Worm (Caenorhabditis elegans) whole organism, late embryonic: ENCODE measurements around the gene tag-266.

Experiments used
- F13H6.1 ChIP-seq: sonication (generic microtip); optimal IDR thresholded peaks from 2 replicates; lab custom pipeline; 2016; ENCODE audit warnings: missing genetic modification characterization, missing compliant biosample characterization
- K02D7.2 ChIP-seq: sonication (generic microtip); optimal IDR thresholded peaks from 2 replicates; lab custom pipeline; 2017; ENCODE audit warnings: mild to moderate bottlenecking, missing genetic modification characterization, missing compliant biosample characterization
- K09A11.1 ChIP-seq: sonication (generic microtip); optimal IDR thresholded peaks from 2 replicates; lab custom pipeline; 2017; ENCODE audit warnings: antibody characterized with exemption, mild to moderate bottlenecking, missing genetic modification characterization, missing compliant biosample characterization; ENCODE audit not compliant: insufficient read depth
- ama-1 ChIP-seq: fragments of 150-350 bp; optimal IDR thresholded peaks from 2 replicates; lab custom pipeline; 2014
- ceh-14 ChIP-seq: sonication (generic microtip); optimal IDR thresholded peaks from 2 replicates; lab custom pipeline; 2016; ENCODE audit warnings: missing genotype, missing genetic modification characterization, missing compliant biosample characterization
- ceh-18 ChIP-seq: sonication (generic microtip); optimal IDR thresholded peaks from 2 replicates; lab custom pipeline; 2016; ENCODE audit warnings: missing genetic modification characterization, missing compliant biosample characterization
- ceh-19 ChIP-seq: fragments of 200-800 bp; sonication (Bioruptor generic); optimal IDR thresholded peaks from 2 replicates; lab custom pipeline; 2018; ENCODE audit warnings: mild to moderate bottlenecking, missing genetic modification characterization, missing compliant biosample characterization
- ceh-2 ChIP-seq: sonication (generic microtip); optimal IDR thresholded peaks from 2 replicates; lab custom pipeline; 2016; ENCODE audit warnings: missing genotype, missing genetic modification characterization, missing compliant biosample characterization
- ceh-30 ChIP-seq: fragments of 150-350 bp; optimal IDR thresholded peaks from 2 replicates; lab custom pipeline; 2014; ENCODE audit warnings: missing biosample characterization, missing genetic modification characterization
- ceh-31 ChIP-seq: sonication (generic microtip); optimal IDR thresholded peaks from 2 replicates; lab custom pipeline; 2016; ENCODE audit warnings: missing genetic modification characterization, missing compliant biosample characterization
- ceh-34 ChIP-seq: sonication (generic microtip); optimal IDR thresholded peaks from 2 replicates; lab custom pipeline; 2016; ENCODE audit warnings: mild to moderate bottlenecking, missing genetic modification characterization, missing compliant biosample characterization
- ceh-48 ChIP-seq: sonication (generic microtip); optimal IDR thresholded peaks from 2 replicates; lab custom pipeline; 2016; ENCODE audit warnings: missing genetic modification characterization, inconsistent platforms, missing compliant biosample characterization
- dve-1 ChIP-seq: sonication (generic microtip); optimal IDR thresholded peaks from 2 replicates; lab custom pipeline; 2017; ENCODE audit warnings: antibody characterized with exemption, mild to moderate bottlenecking, missing genetic modification characterization, missing compliant biosample characterization
- elt-2 ChIP-seq: sonication (generic microtip); optimal IDR thresholded peaks from 2 replicates; lab custom pipeline; 2016; ENCODE audit warnings: missing genetic modification reagents, missing genetic modification characterization, missing compliant biosample characterization
- elt-4 ChIP-seq: sonication (generic microtip); optimal IDR thresholded peaks from 2 replicates; lab custom pipeline; 2016; ENCODE audit warnings: missing genetic modification characterization, missing compliant biosample characterization
- ets-4 ChIP-seq: sonication (generic microtip); optimal IDR thresholded peaks from 2 replicates; lab custom pipeline; 2016; ENCODE audit warnings: missing genetic modification characterization, missing compliant biosample characterization
- eyg-1 ChIP-seq: sonication (generic microtip); optimal IDR thresholded peaks from 2 replicates; lab custom pipeline; 2016; ENCODE audit warnings: missing genotype, missing genetic modification characterization, missing compliant biosample characterization
- fax-1 ChIP-seq: sonication (generic microtip); optimal IDR thresholded peaks from 2 replicates; lab custom pipeline; 2016; ENCODE audit warnings: missing genotype, missing genetic modification characterization, missing compliant biosample characterization
- fkh-6 ChIP-seq: sonication (generic microtip); optimal IDR thresholded peaks from 2 replicates; lab custom pipeline; 2016; ENCODE audit warnings: missing genetic modification characterization, missing compliant biosample characterization
- gmeb-2 ChIP-seq: sonication (generic microtip); optimal IDR thresholded peaks from 2 replicates; lab custom pipeline; 2016; ENCODE audit warnings: missing genetic modification characterization, inconsistent platforms, missing compliant biosample characterization
- hlh-13 ChIP-seq: fragments of 200-800 bp; sonication (Bioruptor generic); optimal IDR thresholded peaks from 2 replicates; lab custom pipeline; 2018; ENCODE audit warnings: mild to moderate bottlenecking, missing genetic modification characterization, missing compliant biosample characterization
- hlh-30 ChIP-seq: sonication (generic microtip); optimal IDR thresholded peaks from 2 replicates; lab custom pipeline; 2017; ENCODE audit warnings: antibody characterized with exemption, missing genetic modification characterization, missing compliant biosample characterization; ENCODE audit not compliant: insufficient read depth
- hlh-8 ChIP-seq: sonication (generic microtip); optimal IDR thresholded peaks from 2 replicates; lab custom pipeline; 2016; ENCODE audit warnings: missing genotype, missing genetic modification characterization, missing compliant biosample characterization
- nfya-1 ChIP-seq: sonication (generic microtip); optimal IDR thresholded peaks from 2 replicates; lab custom pipeline; 2017; ENCODE audit warnings: missing genetic modification characterization, mild to moderate bottlenecking, missing compliant biosample characterization, antibody characterized with exemption, moderate library complexity
- npax-4 ChIP-seq: sonication (generic microtip); optimal IDR thresholded peaks from 2 replicates; lab custom pipeline; 2016; ENCODE audit warnings: missing genetic modification characterization, missing compliant biosample characterization
- pat-9 ChIP-seq: fragments of 200-800 bp; sonication (Bioruptor generic); optimal IDR thresholded peaks from 2 replicates; lab custom pipeline; 2018; ENCODE audit warnings: mild to moderate bottlenecking, missing genetic modification characterization, moderate library complexity, missing compliant biosample characterization
- pqm-1 ChIP-seq: sonication (generic microtip); optimal IDR thresholded peaks from 2 replicates; lab custom pipeline; 2016; ENCODE audit warnings: missing genetic modification characterization, missing compliant biosample characterization
- pros-1 ChIP-seq: fragments of 150-350 bp; optimal IDR thresholded peaks from 2 replicates; lab custom pipeline; 2014; ENCODE audit warnings: missing biosample characterization, missing genetic modification reagents, missing genetic modification characterization
- ref-2 ChIP-seq: sonication (generic microtip); optimal IDR thresholded peaks from 2 replicates; lab custom pipeline; 2016; ENCODE audit warnings: missing genetic modification characterization, missing compliant biosample characterization
- rnt-1 ChIP-seq: sonication (generic microtip); optimal IDR thresholded peaks from 2 replicates; lab custom pipeline; 2016; ENCODE audit warnings: missing genetic modification characterization, missing compliant biosample characterization
- sox-4 ChIP-seq: sonication (generic microtip); optimal IDR thresholded peaks from 2 replicates; lab custom pipeline; 2017; ENCODE audit warnings: mild to moderate bottlenecking, missing genetic modification characterization, inconsistent platforms, missing compliant biosample characterization
- tbx-2 ChIP-seq: sonication (generic microtip); optimal IDR thresholded peaks from 2 replicates; lab custom pipeline; 2016; ENCODE audit warnings: missing genetic modification characterization, missing compliant biosample characterization
- ttx-3 ChIP-seq: sonication (generic microtip); optimal IDR thresholded peaks from 2 replicates; lab custom pipeline; 2016; ENCODE audit warnings: missing genetic modification reagents, missing genetic modification characterization, missing compliant biosample characterization
- unc-42 ChIP-seq: sonication (generic microtip); optimal IDR thresholded peaks from 2 replicates; lab custom pipeline; 2016; ENCODE audit warnings: missing genotype, missing genetic modification characterization, missing compliant biosample characterization
- unc-55 ChIP-seq: sonication (generic microtip); optimal IDR thresholded peaks from 2 replicates; lab custom pipeline; 2017; ENCODE audit warnings: missing biosample characterization, missing genetic modification reagents, missing genetic modification characterization
- unc-86 ChIP-seq: sonication (generic microtip); optimal IDR thresholded peaks from 2 replicates; lab custom pipeline; 2016; ENCODE audit warnings: missing genetic modification characterization, missing compliant biosample characterization
- zip-5 ChIP-seq: sonication (generic microtip); optimal IDR thresholded peaks from 2 replicates; lab custom pipeline; 2016; ENCODE audit warnings: missing genetic modification characterization, missing compliant biosample characterization

The tag-266 gene

ce11 chrIII:627838-628237 is 12.2 kb downstream of the tag-266 start, which contains the start of gene T19C3.5:
Gene T19C3.5 (minus strand): TSS chrIII:627938.
- TF ChIP-seq nfya-1 (tag; lab: Kevin White, UChicago) (no peak), ceh-19 (GFP tag; lab: Kevin White, UChicago) (no peak), ttx-3 (tag; lab: Kevin White, UChicago) (no peak)

- no peak for TF ChIP-seq hlh-13 (GFP tag; lab: Kevin White, UChicago)
- TF ChIP-seq K02D7.2 (tag; lab: Kevin White, UChicago), result no peak
- TF ChIP-seq ceh-30 (tag; lab: Kevin White, UChicago), result no peak
- no peak for TF ChIP-seq ref-2 (tag; lab: Kevin White, UChicago)
- TF ChIP-seq ets-4, result no peak
- no peak for TF ChIP-seq eyg-1 (tag; lab: Kevin White, UChicago)
- TF ChIP-seq, all 69 proteins: peak for 0
Observed at ce11 chrIII:626091-626490, 13.9 kb downstream of the tag-266 start.

- TF ChIP-seq dve-1 (tag; lab: Kevin White, UChicago) (peak; percentile 69), rnt-1 (tag; lab: Kevin White, UChicago) (peak; percentile 49), F13H6.1 (tag; lab: Kevin White, UChicago) (peak; percentile 4), tbx-2 (tag; lab: Kevin White, UChicago) (peak; percentile 62), fax-1 (no peak), eyg-1 (tag; lab: Kevin White, UChicago) (no peak), hlh-30 (tag; lab: Kevin White, UChicago) (peak; percentile 96), ceh-34 (peak; percentile 71), ceh-18 (peak; percentile 88), ets-4 (peak; percentile 53), hlh-8 (tag; lab: Kevin White, UChicago) (peak; percentile 32), K09A11.1 (tag; lab: Kevin White, UChicago) (peak; percentile 36), unc-86 (tag; lab: Kevin White, UChicago) (no peak), pqm-1 (peak; percentile 48), nfya-1 (tag; lab: Kevin White, UChicago) (peak; percentile 85), ceh-30 (tag; lab: Kevin White, UChicago) (peak; percentile 29), gmeb-2 (no peak), ceh-48 (tag; lab: Kevin White, UChicago) (peak; percentile 17), ref-2 (tag; lab: Kevin White, UChicago) (peak; percentile 54), ceh-2 (tag; lab: Kevin White, UChicago) (peak; percentile 43), elt-2 (tag; lab: Kevin White, UChicago) (peak; percentile 68), fkh-6 (no peak), unc-55 (GFP tag; lab: Kevin White, UChicago) (peak; percentile 96), unc-42 (tag; lab: Kevin White, UChicago) (peak; percentile 71), ttx-3 (tag; lab: Kevin White, UChicago) (no peak), zip-5 (no peak), pros-1 (peak; percentile 74), ceh-31 (tag; lab: Kevin White, UChicago) (peak; percentile 79)
Observed at ce11 chrIII:623754-624153, 16.3 kb downstream of the tag-266 start.

- TF ChIP-seq unc-42 (tag; lab: Kevin White, UChicago) (no peak), gmeb-2 (no peak), sox-4 (tag; lab: Kevin White, UChicago) (no peak), ceh-31 (tag; lab: Kevin White, UChicago) (no peak), ceh-14 (tag; lab: Kevin White, UChicago) (no peak), ceh-18 (no peak), ama-1 (no peak), unc-55 (GFP tag; lab: Kevin White, UChicago) (no peak), npax-4 (no peak), K02D7.2 (tag; lab: Kevin White, UChicago) (no peak), pat-9 (tag; lab: Kevin White, UChicago) (no peak), elt-4 (tag; lab: Kevin White, UChicago) (no peak), hlh-30 (tag; lab: Kevin White, UChicago) (no peak)
Observed at ce11 chrIII:620204-620718, 19.8 kb downstream of the tag-266 start, which contains the start of gene T19C3.4. Gene T19C3.4 (minus strand): TSS chrIII:620254.
